Fruit fly (Drosophila melanogaster) whole organism: ENCODE data around the gene Mlc2.

Source experiments
- CG8478 ChIP-seq: fragments of >200 bp; optimal IDR thresholded peaks from 2 replicates; lab custom pipeline; 2018; ENCODE audit warnings: inconsistent platforms
- Dll ChIP-seq: fragments of >200 bp; optimal IDR thresholded peaks from 2 replicates; lab custom pipeline; 2017
- EcR ChIP-seq, 2 experiments: fragments of >200 bp; optimal IDR thresholded peaks; 2 replicates each; lab custom pipeline; 2017; ENCODE audit warnings: missing biosample characterization in 2 of 2, missing genetic modification characterization in 2 of 2, missing genetic modification reagents in 2 of 2
- pan ChIP-seq: fragments of >200 bp; optimal IDR thresholded peaks from 2 replicates; lab custom pipeline; 2017
- psq ChIP-seq: fragments of >200 bp; optimal IDR thresholded peaks from 2 replicates; lab custom pipeline; 2017
- usp ChIP-seq: fragments of >200 bp; optimal IDR thresholded peaks from 2 replicates; lab custom pipeline; 2017; ENCODE audit warnings: missing biosample characterization, missing genetic modification characterization, mixed read lengths

DNA sequence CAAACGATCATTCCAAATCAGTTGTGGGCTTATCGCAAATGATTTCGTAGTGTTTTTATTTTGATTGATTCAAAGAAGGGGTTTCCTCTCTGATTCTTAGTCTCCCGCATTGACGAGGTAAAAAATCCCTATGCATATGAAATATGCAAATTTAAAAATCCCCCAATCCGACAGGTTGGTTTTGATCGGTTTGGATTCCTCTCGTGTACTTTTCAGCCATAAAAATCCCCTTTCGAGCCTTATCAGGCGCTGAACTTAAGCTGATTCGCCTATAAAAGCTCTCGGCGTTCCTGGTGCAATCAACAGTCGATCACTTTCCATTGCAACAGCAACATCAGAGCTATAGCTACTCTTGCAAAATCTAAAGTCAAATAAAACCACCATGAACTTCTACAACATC lies 37.5 kb upstream of the Mlc2 start, which contains the start of gene CecA2:
- TF ChIP-seq pan (no peak), Dll (no peak), usp (GFP tag; lab: Kevin White, UChicago) (no peak), CG8478 (lab: Kevin White, UChicago) (no peak), EcR (GFP tag; optimal IDR thresholded peaks at IDR 0.05; lab: Kevin White, UChicago) (no peak), psq (no peak)
